Worm (Caenorhabditis elegans) whole organism, late embryonic: ENCODE results near the gene glo-3.

Source experiments
- ceh-22 ChIP-seq: sonication (generic microtip); optimal IDR thresholded peaks from 2 replicates; lab custom pipeline; 2017; ENCODE audit warnings: missing biosample characterization, missing genetic modification characterization
- elt-2 ChIP-seq: sonication (generic microtip); optimal IDR thresholded peaks from 2 replicates; lab custom pipeline; 2016; ENCODE audit warnings: missing genetic modification reagents, missing genetic modification characterization, missing compliant biosample characterization
- hlh-13 ChIP-seq: fragments of 200-800 bp; sonication (Bioruptor generic); optimal IDR thresholded peaks from 2 replicates; lab custom pipeline; 2018; ENCODE audit warnings: mild to moderate bottlenecking, missing genetic modification characterization, missing compliant biosample characterization
- nfya-1 ChIP-seq: sonication (generic microtip); optimal IDR thresholded peaks from 2 replicates; lab custom pipeline; 2017; ENCODE audit warnings: missing genetic modification characterization, mild to moderate bottlenecking, missing compliant biosample characterization, antibody characterized with exemption, moderate library complexity
- pha-4 ChIP-seq: fragments of 150-350 bp; optimal IDR thresholded peaks from 2 replicates; lab custom pipeline; 2018; ENCODE audit warnings: missing biosample characterization, missing genetic modification reagents, missing genetic modification characterization
- sdc-2 ChIP-seq: sonication (generic microtip); optimal IDR thresholded peaks from 2 replicates; lab custom pipeline; 2016; ENCODE audit warnings: missing genotype, missing genetic modification characterization, missing compliant biosample characterization
- unc-86 ChIP-seq: sonication (generic microtip); optimal IDR thresholded peaks from 2 replicates; lab custom pipeline; 2016; ENCODE audit warnings: missing genetic modification characterization, missing compliant biosample characterization

ce11 chrX:10491875-10492523, 41.5 kb upstream of the glo-3 start:
- TF ChIP-seq unc-86 (no peak), hlh-13 (GFP tag; lab: Kevin White, UChicago) (no peak), nfya-1 (tag; lab: Kevin White, UChicago) (no peak), elt-2 (tag; lab: Kevin White, UChicago) (no peak), pha-4 (no peak), sdc-2 (tag; lab: Kevin White, UChicago) (no peak), ceh-22 (tag; lab: Kevin White, UChicago) (no peak)
